Worm (Caenorhabditis elegans): Measurements from ENCODE around the gene pix-1.

The pix-1 gene

DNA sequence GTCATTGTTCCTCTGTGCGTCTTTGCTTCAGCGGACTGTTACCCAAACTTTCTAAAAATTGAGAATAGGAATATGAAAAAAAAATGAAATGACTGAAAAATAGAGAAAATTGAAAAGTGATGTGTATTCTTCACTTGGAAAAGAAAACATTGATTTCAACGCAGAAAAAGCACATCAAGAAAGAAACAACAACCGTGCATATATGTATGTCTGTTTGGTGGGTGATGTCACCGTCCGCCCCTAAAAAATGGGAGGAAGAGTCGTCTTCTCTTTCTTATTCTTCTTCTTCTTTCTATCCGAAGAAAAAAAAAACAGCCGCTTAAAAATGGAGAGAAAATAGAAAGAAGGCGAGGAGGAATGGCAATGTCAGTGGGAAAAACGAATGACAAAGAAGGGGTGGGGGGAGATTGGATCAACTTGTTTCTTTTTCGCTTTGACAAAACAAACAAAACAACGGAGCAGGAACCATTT, 43.5 kb downstream of the pix-1 start, which contains the start of gene nkb-3:
nkb-3 (minus strand) TSS at position 51 of the 471 bp plus-strand sequence.
- TF ChIP-seq mep-1 (tag; optimal IDR thresholded peaks at IDR 0.05) = peak; percentile 18
- TF ChIP-seq lin-14 (GFP tag; optimal IDR thresholded peaks at IDR 0.05) = peak; percentile 62
- TF ChIP-seq fkh-10 (GFP tag; optimal IDR thresholded peaks at IDR 0.05) = peak; percentile 18
- peak; percentile 11 for TF ChIP-seq unc-86 (tag; optimal IDR thresholded peaks at IDR 0.05)
- TF ChIP-seq C04F5.9 (tag; optimal IDR thresholded peaks at IDR 0.05) = no peak

DNA sequence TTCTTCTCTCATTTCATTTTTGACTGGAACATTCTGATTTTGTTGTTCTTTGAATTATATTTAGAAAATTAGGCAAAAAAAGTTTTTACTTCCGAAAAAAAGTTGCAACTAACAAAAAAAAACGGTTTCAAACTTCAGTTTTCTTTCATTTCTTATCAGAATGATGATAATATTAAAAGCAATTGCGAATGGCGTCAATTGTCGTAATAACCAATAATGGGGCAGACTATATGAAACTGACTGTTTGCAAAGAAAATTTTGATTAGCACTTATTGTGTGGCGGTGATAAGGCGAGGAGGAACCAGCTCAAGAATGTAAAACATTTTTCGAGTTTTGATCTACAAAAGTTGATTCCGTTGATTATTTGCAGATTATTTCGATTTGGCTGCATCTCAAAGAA, 45.6 kb downstream of the pix-1 start:
- peak; percentile 77 for TF ChIP-seq elt-2 (tag; optimal IDR thresholded peaks at IDR 0.05)
- TF ChIP-seq nhr-85 (tag) = peak; percentile 71
- TF ChIP-seq nhr-71 (tag; optimal IDR thresholded peaks at IDR 0.05) = peak; percentile 7
- no peak for TF ChIP-seq nhr-237 (tag; optimal IDR thresholded peaks at IDR 0.05)
- peak; percentile 28 for TF ChIP-seq lin-14 (GFP tag; optimal IDR thresholded peaks at IDR 0.05)
- no peak for TF ChIP-seq C04F5.9 (tag; optimal IDR thresholded peaks at IDR 0.05)
- peak in 1 of 2 experiments; percentile 14 for TF ChIP-seq lin-35 (GFP tag; optimal IDR thresholded peaks at IDR 0.05)
- TF ChIP-seq nhr-19 (GFP tag; conservative IDR thresholded peaks at IDR 0.05) = peak; percentile 29; the same call in 1 of the 2 replicates
- no peak for TF ChIP-seq unc-30 (tag; optimal IDR thresholded peaks at IDR 0.05)
- peak; percentile 9 for TF ChIP-seq nhr-20 (tag; optimal IDR thresholded peaks at IDR 0.05)
- no peak for TF ChIP-seq efl-1 (optimal IDR thresholded peaks at IDR 0.05)
- no peak for TF ChIP-seq efl-1 (GFP tag; optimal IDR thresholded peaks at IDR 0.05 in 1 of 2)

DNA sequence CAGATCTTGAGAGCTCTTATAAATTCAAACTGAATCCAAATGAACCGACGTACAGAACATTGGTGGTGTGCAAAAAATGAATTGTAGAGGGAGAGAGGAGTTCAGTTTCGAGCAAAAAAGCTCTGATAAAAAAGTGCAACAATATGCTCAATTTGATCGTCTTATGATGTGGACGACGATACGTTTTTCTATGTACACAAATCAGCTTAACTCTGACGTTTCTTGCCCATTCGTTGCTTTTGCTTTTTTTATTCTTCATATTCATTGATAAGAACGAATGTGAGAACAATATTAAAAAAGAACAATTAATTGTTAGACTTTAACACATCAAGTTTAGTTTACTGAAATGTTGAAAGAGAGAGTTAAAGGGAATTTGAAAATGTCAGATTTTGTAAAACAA, 47.1 kb downstream of the pix-1 start:
- TF ChIP-seq nhr-20 (tag; optimal IDR thresholded peaks at IDR 0.05) (no peak), elt-2 (tag; optimal IDR thresholded peaks at IDR 0.05) (peak; percentile 45), lin-35 (GFP tag; optimal IDR thresholded peaks at IDR 0.05) (peak in 1 of 2 experiments; percentile 5), tlp-1 (tag; optimal IDR thresholded peaks at IDR 0.05) (no peak)

DNA sequence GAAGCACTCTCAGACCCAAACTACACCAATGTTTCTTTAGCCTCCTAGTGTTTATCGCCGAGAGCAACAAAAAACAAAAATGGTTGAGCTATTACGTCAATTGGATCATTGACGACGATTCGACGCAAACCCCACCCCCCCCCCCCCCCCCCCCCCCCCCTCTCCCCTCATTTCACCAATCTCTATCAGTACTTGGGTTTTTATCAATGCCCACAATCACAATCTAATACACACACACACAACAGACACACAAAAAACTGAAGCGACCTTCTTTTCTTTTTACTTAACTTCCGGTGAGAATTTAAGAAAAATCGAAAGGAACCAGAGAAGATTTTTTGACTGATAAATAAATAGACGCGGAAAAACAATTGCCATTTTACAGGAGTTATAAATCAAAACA, 48.4 kb downstream of the pix-1 start:
- TF ChIP-seq lin-35 (GFP tag; optimal IDR thresholded peaks at IDR 0.05) (no peak), irx-1 (tag; optimal IDR thresholded peaks at IDR 0.05) (no peak), blmp-1 (tag; optimal IDR thresholded peaks at IDR 0.05) (peak; percentile 37), mdl-1 (tag; optimal IDR thresholded peaks at IDR 0.05) (no peak), ceh-8 (GFP tag; optimal IDR thresholded peaks at IDR 0.05) (peak; percentile 73), mef-2 (tag; optimal IDR thresholded peaks at IDR 0.05) (no peak), nhr-71 (tag; optimal IDR thresholded peaks at IDR 0.05) (peak; percentile 2)

DNA sequence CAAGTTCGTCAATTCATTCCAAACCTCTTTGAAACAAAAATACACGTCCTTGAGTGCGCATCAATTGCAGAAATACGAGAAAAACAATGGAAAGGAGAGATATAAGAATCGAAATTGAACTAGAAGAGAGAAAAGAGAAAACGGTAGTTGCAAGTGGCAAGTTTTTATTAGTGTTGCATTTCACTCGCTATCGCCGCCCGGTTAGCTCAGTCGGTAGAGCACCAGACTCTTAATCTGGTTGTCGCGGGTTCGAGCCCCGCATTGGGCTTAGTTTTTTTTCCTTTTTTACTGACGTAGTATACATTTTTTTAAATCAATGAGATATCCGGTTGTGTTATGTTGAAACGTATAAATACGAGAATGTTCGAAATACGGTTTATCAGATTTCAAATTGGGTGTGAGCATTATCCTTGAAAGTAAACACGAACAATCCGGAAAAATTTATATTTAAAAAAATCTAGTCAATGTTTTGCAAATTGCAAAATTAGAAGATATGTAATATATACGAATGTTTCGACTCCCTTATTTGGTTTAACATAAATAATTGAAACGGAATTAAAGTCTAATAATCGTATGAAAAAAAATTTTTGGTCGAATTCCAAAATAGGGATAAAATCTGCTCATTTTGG, 54.5 kb downstream of the pix-1 start:
- peak; percentile 34 for TF ChIP-seq lir-3 (tag; optimal IDR thresholded peaks at IDR 0.05; ENCODE audit: poor library complexity)
- TF ChIP-seq nhr-20 (tag; optimal IDR thresholded peaks at IDR 0.05) = peak; percentile 69
- TF ChIP-seq zip-4 (GFP tag; optimal IDR thresholded peaks at IDR 0.05) = no peak
- TF ChIP-seq blmp-1 (tag; optimal IDR thresholded peaks at IDR 0.05) = peak; percentile 13
- TF ChIP-seq sup-37 (GFP tag; optimal IDR thresholded peaks at IDR 0.05) = peak; percentile 19
- peak; percentile 52 for TF ChIP-seq nhr-47 (tag; optimal IDR thresholded peaks at IDR 0.05)
- TF ChIP-seq nhr-19 (GFP tag; conservative IDR thresholded peaks at IDR 0.05) = peak; percentile 68
- TF ChIP-seq aha-1 (tag; optimal IDR thresholded peaks at IDR 0.05) = no peak
- TF ChIP-seq skn-1 (tag; optimal IDR thresholded peaks at IDR 0.05) = no peak
- no peak for TF ChIP-seq ceh-63 (GFP tag; optimal IDR thresholded peaks at IDR 0.05)
- TF ChIP-seq ztf-4 (tag; optimal IDR thresholded peaks at IDR 0.05) = no peak
- TF ChIP-seq nhr-85 (tag) = peak; percentile 84
- TF ChIP-seq lin-14 (GFP tag; optimal IDR thresholded peaks at IDR 0.05) = peak; percentile 32
- TF ChIP-seq rnt-1 (tag; optimal IDR thresholded peaks at IDR 0.05) = peak; percentile 58
- peak; percentile 30 for TF ChIP-seq irx-1 (tag; optimal IDR thresholded peaks at IDR 0.05)
- no peak for TF ChIP-seq grh-1 (GFP tag; IDR thresholded peaks at IDR 0.05)
- no peak for TF ChIP-seq C16A3.4 (tag; optimal IDR thresholded peaks at IDR 0.05)
- peak; percentile 41 for TF ChIP-seq swsn-7 (tag; optimal IDR thresholded peaks at IDR 0.05)
- peak; percentile 59 for TF ChIP-seq nhr-90 (tag; optimal IDR thresholded peaks at IDR 0.05; ENCODE audit: poor library complexity)
- TF ChIP-seq ets-5 (GFP tag; IDR thresholded peaks at IDR 0.05) = no peak
- no peak for TF ChIP-seq lin-13 (GFP tag; optimal IDR thresholded peaks at IDR 0.05)
- TF ChIP-seq dsc-1 (tag; optimal IDR thresholded peaks at IDR 0.05) = peak; percentile 58
- peak; percentile 32 for TF ChIP-seq tbx-2 (tag; optimal IDR thresholded peaks at IDR 0.05)
- no peak for TF ChIP-seq dpl-1 (GFP tag; optimal IDR thresholded peaks at IDR 0.05)
- peak; percentile 64 for TF ChIP-seq nhr-71 (tag; optimal IDR thresholded peaks at IDR 0.05)
- peak in 2 of 6 experiments; percentile 21 to 46 for TF ChIP-seq elt-3 (tag; optimal IDR thresholded peaks at IDR 0.05)
- TF ChIP-seq snu-23 (GFP tag; optimal IDR thresholded peaks at IDR 0.05) = peak; percentile 76
- peak; percentile 39 for TF ChIP-seq xbp-1 (tag; optimal IDR thresholded peaks at IDR 0.05)

Data from whole organism, L1 larva.